Worm (Caenorhabditis elegans) whole organism, young adult: ENCODE data around the gene gpn-1.

ENCODE experiments used
- B0019.2 ChIP-seq: fragments of 200-800 bp; sonication (Bioruptor generic); conservative IDR thresholded peaks from 2 replicates; pipeline ENCODE4 v1.3.6; 2022; ENCODE audit warnings: missing genetic modification reagents, missing genetic modification characterization, missing compliant biosample characterization
- C06A6.2 ChIP-seq: fragments of 200-800 bp; sonication (Bioruptor generic); conservative IDR thresholded peaks from 2 replicates; pipeline ENCODE4 v1.3.6; 2022; ENCODE audit warnings: missing genetic modification characterization, missing compliant biosample characterization
- F37B4.10 ChIP-seq: fragments of 200-800 bp; sonication (Bioruptor generic); IDR thresholded peaks from 2 replicates; pipeline ENCODE4 v1.3.6; 2022; ENCODE audit warnings: missing genetic modification characterization, missing compliant biosample characterization
- F39B2.1 ChIP-seq: fragments of 200-800 bp; sonication (Bioruptor generic); IDR thresholded peaks from 2 replicates; pipeline ENCODE4 v1.3.6; 2022; ENCODE audit warnings: missing genetic modification reagents, missing genetic modification characterization, missing compliant biosample characterization
- F52B5.7 ChIP-seq: sonication (generic microtip); optimal IDR thresholded peaks from 2 replicates; lab custom pipeline; 2016; ENCODE audit warnings: mild to moderate bottlenecking, missing genetic modification characterization, missing compliant biosample characterization
- F57C9.4 ChIP-seq: sonication (generic microtip); optimal IDR thresholded peaks from 2 replicates; lab custom pipeline; 2017; ENCODE audit warnings: mild to moderate bottlenecking, missing genetic modification characterization, missing compliant biosample characterization
- K11D2.4 ChIP-seq: fragments of 200-800 bp; sonication (Bioruptor generic); IDR thresholded peaks from 2 replicates; pipeline ENCODE4 v1.3.6; 2022; ENCODE audit warnings: missing genetic modification reagents, missing genetic modification characterization, missing compliant biosample characterization
- T26A5.8 ChIP-seq: sonication (generic microtip); optimal IDR thresholded peaks from 2 replicates; lab custom pipeline; 2016; ENCODE audit warnings: missing genetic modification characterization, missing compliant biosample characterization
- Y53F4B.3 ChIP-seq: fragments of 200-800 bp; sonication (Bioruptor generic); IDR thresholded peaks from 2 replicates; pipeline ENCODE4 v1.3.6; 2022; ENCODE audit warnings: missing genetic modification reagents, missing genetic modification characterization, missing compliant biosample characterization
- Y95B8A.8 ChIP-seq: fragments of 200-800 bp; sonication (Bioruptor generic); IDR thresholded peaks from 2 replicates; pipeline ENCODE4 v1.3.6; 2022; ENCODE audit warnings: missing genetic modification reagents, missing genetic modification characterization, missing compliant biosample characterization
- cebp-2 ChIP-seq: fragments of 200-800 bp; sonication (Bioruptor generic); IDR thresholded peaks from 2 replicates; pipeline ENCODE4 v1.3.6; 2022; ENCODE audit warnings: missing genetic modification characterization, missing compliant biosample characterization
- dox-1 ChIP-seq: fragments of 200-800 bp; sonication (Bioruptor generic); IDR thresholded peaks from 2 replicates; pipeline ENCODE4 v1.3.6; 2022; ENCODE audit warnings: missing genetic modification reagents, missing genetic modification characterization, missing compliant biosample characterization
- dpff-1 ChIP-seq: sonication (generic microtip); optimal IDR thresholded peaks from 2 replicates; lab custom pipeline; 2017; ENCODE audit warnings: mild to moderate bottlenecking, missing genetic modification characterization, missing compliant biosample characterization
- efl-1 ChIP-seq: fragments of 150-350 bp; optimal IDR thresholded peaks from 2 replicates; lab custom pipeline; 2014; ENCODE audit warnings: missing biosample characterization, missing genetic modification reagents, missing genetic modification characterization
- egrh-3 ChIP-seq: fragments of 200-800 bp; sonication (Bioruptor generic); IDR thresholded peaks from 2 replicates; pipeline ENCODE4 v1.3.6; 2022; ENCODE audit warnings: missing genetic modification reagents, missing genetic modification characterization, missing compliant biosample characterization
- hsf-1 ChIP-seq: fragments of 200-800 bp; sonication (Bioruptor generic); IDR thresholded peaks from 2 replicates; pipeline ENCODE4 v1.3.6; 2022; ENCODE audit warnings: missing genetic modification reagents, missing genetic modification characterization, missing compliant biosample characterization
- let-526 ChIP-seq: fragments of 200-800 bp; sonication (Bioruptor generic); IDR thresholded peaks from 2 replicates; pipeline ENCODE4 v1.3.6; 2022; ENCODE audit warnings: missing genetic modification reagents, missing genetic modification characterization, missing compliant biosample characterization
- lin-54 ChIP-seq: fragments of 200-800 bp; sonication (Bioruptor generic); optimal IDR thresholded peaks from 2 replicates; lab custom pipeline; 2018; ENCODE audit warnings: mild to moderate bottlenecking, missing genetic modification characterization, missing compliant biosample characterization
- lsy-27 ChIP-seq: sonication (generic microtip); optimal IDR thresholded peaks from 2 replicates; lab custom pipeline; 2017; ENCODE audit warnings: missing genetic modification characterization, mild to moderate bottlenecking, missing compliant biosample characterization, antibody characterized with exemption, missing genotype, borderline replicate concordance; ENCODE audit not compliant: insufficient read depth
- madf-6 ChIP-seq: fragments of 200-800 bp; sonication (Bioruptor generic); IDR thresholded peaks from 2 replicates; pipeline ENCODE4 v1.3.6; 2022; ENCODE audit warnings: missing genetic modification reagents, missing genetic modification characterization, missing compliant biosample characterization
- mxl-1 ChIP-seq: sonication (generic microtip); optimal IDR thresholded peaks from 2 replicates; lab custom pipeline; 2016; ENCODE audit warnings: missing genetic modification characterization, missing compliant biosample characterization
- nhr-179 ChIP-seq: sonication (generic microtip); optimal IDR thresholded peaks from 2 replicates; lab custom pipeline; 2016; ENCODE audit warnings: mild to moderate bottlenecking, missing genetic modification characterization, missing compliant biosample characterization
- rcor-1 ChIP-seq: fragments of 200-800 bp; sonication (Bioruptor generic); IDR thresholded peaks from 2 replicates; pipeline ENCODE4 v1.3.6; 2022; ENCODE audit warnings: missing genetic modification reagents, missing genetic modification characterization, missing compliant biosample characterization
- sea-2 ChIP-seq: fragments of 200-800 bp; sonication (Bioruptor generic); IDR thresholded peaks from 2 replicates; pipeline ENCODE4 v1.3.6; 2022; ENCODE audit warnings: missing genetic modification characterization, missing compliant biosample characterization
- snpc-4 ChIP-seq, 5 experiments: fragments of 150-350 bp in 1 of 5; sonication (generic microtip) in 4 of 5; optimal IDR thresholded peaks; 2 replicates each; lab custom pipeline; 2014 to 2018; ENCODE audit warnings: missing genetic modification characterization in 5 of 5, missing biosample characterization in 3 of 5, antibody characterized with exemption in 2 of 5, mild to moderate bottlenecking in 2 of 5, missing compliant biosample characterization in 2 of 5, missing genotype in 2 of 5, moderate library complexity in 2 of 5, missing genetic modification reagents in 1 of 5
- somi-1 ChIP-seq: fragments of 200-800 bp; sonication (Bioruptor generic); optimal IDR thresholded peaks from 2 replicates; lab custom pipeline; 2018; ENCODE audit warnings: mild to moderate bottlenecking, missing genetic modification characterization, missing compliant biosample characterization
- tbp1 ChIP-seq: fragments of 200-800 bp; sonication (Bioruptor generic); optimal IDR thresholded peaks from 2 replicates; lab custom pipeline; 2018; ENCODE audit warnings: mild to moderate bottlenecking, missing genetic modification characterization, missing compliant biosample characterization
- xnd-1 ChIP-seq: sonication (generic microtip); optimal IDR thresholded peaks from 2 replicates; lab custom pipeline; 2016; ENCODE audit warnings: missing genotype, missing genetic modification reagents, missing genetic modification characterization, missing compliant biosample characterization
- zfh-2 ChIP-seq: fragments of 200-800 bp; sonication (Bioruptor generic); conservative IDR thresholded peaks from 2 replicates; pipeline ENCODE4 v1.3.6; 2022; ENCODE audit warnings: missing genetic modification reagents, missing genetic modification characterization, missing compliant biosample characterization
- ztf-25 ChIP-seq: fragments of 200-800 bp; sonication (Bioruptor generic); IDR thresholded peaks from 2 replicates; pipeline ENCODE4 v1.3.6; 2022; ENCODE audit warnings: missing genetic modification reagents, missing genetic modification characterization, missing compliant biosample characterization
- ztf-26 ChIP-seq: sonication (generic microtip); optimal IDR thresholded peaks from 2 replicates; lab custom pipeline; 2017; ENCODE audit warnings: missing genetic modification characterization, missing compliant biosample characterization
- ztf-3 ChIP-seq: fragments of 200-800 bp; sonication (Bioruptor generic); optimal IDR thresholded peaks from 2 replicates; lab custom pipeline; 2018; ENCODE audit warnings: mild to moderate bottlenecking, missing genetic modification characterization, missing compliant biosample characterization

Gene gpn-1

DNA sequence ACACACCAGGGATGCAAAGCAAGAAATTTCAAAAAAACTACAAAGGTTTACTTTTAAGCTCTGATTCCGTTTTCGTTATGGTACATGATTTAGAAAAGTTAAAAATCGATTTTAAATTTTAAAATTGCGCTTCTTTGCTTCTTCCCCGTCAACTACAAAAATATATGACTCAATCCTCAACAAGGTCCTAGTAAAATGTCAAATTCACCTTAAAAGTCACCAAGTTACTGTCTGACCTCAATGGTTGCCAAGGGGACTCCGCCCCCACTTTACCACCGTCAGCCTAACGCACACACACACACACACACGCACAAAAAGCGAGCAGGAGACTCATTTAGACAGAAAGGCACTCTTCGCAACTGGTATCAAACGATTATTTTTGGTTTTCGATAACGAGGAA is at the start of gene gpn-1:
gpn-1 (plus strand) TSS at position 301 of the 400 bp plus-strand sequence.
- no peak for TF ChIP-seq F52B5.7 (tag; lab: Kevin White, UChicago)
- 0 out of 2 replicates have a peak, but pooled peaks have one; percentile 82 for TF ChIP-seq F37B4.10 (GFP tag; lab: Robert Waterston, UW)

ce11 chrX:15633964-15634363 is 47.5 kb upstream of the gpn-1 start:
- TF ChIP-seq somi-1 (GFP tag; lab: Kevin White, UChicago) (peak; percentile 31), Y53F4B.3 (no peak)

ce11 chrX:15635107-15635506 is 46.4 kb upstream of the gpn-1 start:
- TF ChIP-seq dox-1 (GFP tag; lab: Robert Waterston, UW), result 0 out of 2 replicates have a peak, but pooled peaks have one; percentile 30
- peak; percentile 95 for TF ChIP-seq hsf-1 (GFP tag; lab: Robert Waterston, UW)
- 0 out of 2 replicates have a peak, but pooled peaks have one; percentile 14 for TF ChIP-seq B0019.2 (GFP tag; lab: Robert Waterston, UW)

ce11 chrX:15640603-15641002 is 40.9 kb upstream of the gpn-1 start, which contains the start of gene K09E9.7:
TSS of gene K09E9.7 (plus strand) at chrX:15640903.
- TF ChIP-seq dox-1 (GFP tag; lab: Robert Waterston, UW), result no peak
- TF ChIP-seq Y95B8A.8 (GFP tag; lab: Robert Waterston, UW), result no peak
- no peak for TF ChIP-seq ztf-26 (tag; lab: Kevin White, UChicago)
- TF ChIP-seq cebp-2 (GFP tag; lab: Robert Waterston, UW), result no peak
- TF ChIP-seq ztf-25, result no peak
- TF ChIP-seq K11D2.4 (GFP tag; lab: Robert Waterston, UW), result no peak
- TF ChIP-seq T26A5.8, result no peak
- TF ChIP-seq xnd-1 (tag; lab: Kevin White, UChicago), result no peak
- TF ChIP-seq C06A6.2 (GFP tag; lab: Robert Waterston, UW), result no peak
- TF ChIP-seq mxl-1 (tag; lab: Kevin White, UChicago), result no peak
- TF ChIP-seq efl-1, result no peak
- TF ChIP-seq snpc-4 (GFP tag; optimal IDR thresholded peaks at IDR 0.05; lab: Kevin White, UChicago), result no peak
- no peak for TF ChIP-seq snpc-4 (tag; optimal IDR thresholded peaks at IDR 0.05; lab: Kevin White, UChicago)
- TF ChIP-seq dpff-1 (tag; lab: Kevin White, UChicago), result no peak
- TF ChIP-seq let-526 (GFP tag; lab: Robert Waterston, UW), result no peak
- TF ChIP-seq ztf-3 (GFP tag; lab: Kevin White, UChicago), result no peak
- no peak for TF ChIP-seq tbp1 (GFP tag; lab: Kevin White, UChicago)
- TF ChIP-seq nhr-179 (tag; lab: Kevin White, UChicago), result no peak
- no peak for TF ChIP-seq sea-2
- no peak for TF ChIP-seq rcor-1 (GFP tag; lab: Robert Waterston, UW)
- TF ChIP-seq madf-6 (GFP tag; lab: Robert Waterston, UW), result no peak

ce11 chrX:15641380-15641779 is 40.1 kb upstream of the gpn-1 start:
- no peak for TF ChIP-seq dpff-1 (tag; lab: Kevin White, UChicago)
- TF ChIP-seq lin-54 (GFP tag; lab: Kevin White, UChicago), result no peak
- TF ChIP-seq F39B2.1, result no peak
- no peak for TF ChIP-seq madf-6 (GFP tag; lab: Robert Waterston, UW)
- TF ChIP-seq zfh-2 (GFP tag; lab: Robert Waterston, UW), result no peak
- no peak for TF ChIP-seq F57C9.4
- TF ChIP-seq efl-1, result no peak
- no peak for TF ChIP-seq lsy-27
- TF ChIP-seq B0019.2 (GFP tag; lab: Robert Waterston, UW), result no peak
- TF ChIP-seq egrh-3, result no peak
